Fruit fly (Drosophila melanogaster): Measurements from ENCODE around the gene knk.

knk gene

dm6 chr3R:10100498-10101196 is 24.8 kb downstream of the knk start (continued):
- TF ChIP-seq CG5953 (GFP tag; IDR thresholded peaks at IDR 0.05) (peak; percentile 38; the same call in 1 of the 2 replicates), da (GFP tag; optimal IDR thresholded peaks at IDR 0.05) (no peak), pum (GFP tag; optimal IDR thresholded peaks at IDR 0.05) (no peak), Dref (GFP tag; IDR thresholded peaks at IDR 0.05) (no peak), repo (GFP tag; optimal IDR thresholded peaks at IDR 0.05) (no peak), Deaf1 (tag; optimal IDR thresholded peaks at IDR 0.05) (no peak), Bgb (GFP tag; IDR thresholded peaks at IDR 0.05; ENCODE audit: partially characterized antibody) (peak; percentile 56; the same call in 1 of the 2 replicates), ranshi (GFP tag; IDR thresholded peaks at IDR 0.05) (peak; percentile 41; the same call in 1 of the 2 replicates), Scr (GFP tag; IDR thresholded peaks at IDR 0.05; ENCODE audit: partially characterized antibody) (no peak), CG15269 (tag; optimal IDR thresholded peaks at IDR 0.05) (peak; percentile 43), ase (GFP tag; IDR thresholded peaks at IDR 0.05) (peak; percentile 45; the same call in 1 of the 3 replicates), stc (GFP tag; IDR thresholded peaks at IDR 0.05) (peak; percentile 63; the same call in 1 of the 2 replicates), CG1024 (GFP tag; IDR thresholded peaks at IDR 0.05) (no peak), CG30431 (GFP tag; optimal IDR thresholded peaks at IDR 0.05) (no peak), Chrac-16 (GFP tag; optimal IDR thresholded peaks at IDR 0.05) (no peak), Hr3 (GFP tag; optimal IDR thresholded peaks at IDR 0.05) (no peak), wdn (GFP tag; IDR thresholded peaks at IDR 0.05) (no peak), amos (GFP tag; IDR thresholded peaks at IDR 0.05; ENCODE audit: partially characterized antibody) (no peak; the same call in 1 of the 2 replicates), tna (GFP tag; IDR thresholded peaks at IDR 0.05; ENCODE audit: partially characterized antibody) (peak; percentile 40; the same call in 1 of the 2 replicates), Taf1 (GFP tag; IDR thresholded peaks at IDR 0.05) (no peak), Atf3 (GFP tag; optimal IDR thresholded peaks at IDR 0.05) (no peak), usp (GFP tag; optimal IDR thresholded peaks at IDR 0.05) (no peak), abd-A (tag; optimal IDR thresholded peaks at IDR 0.05) (no peak), cg (GFP tag; optimal IDR thresholded peaks at IDR 0.05) (no peak), CG8388 (GFP tag; optimal IDR thresholded peaks at IDR 0.05) (no peak), chn (GFP tag; optimal IDR thresholded peaks at IDR 0.05) (no peak), CG34224 (GFP tag; IDR thresholded peaks at IDR 0.05; ENCODE audit: partially characterized antibody) (no peak), CG12236 (GFP tag; optimal IDR thresholded peaks at IDR 0.05) (no peak), sr (GFP tag; IDR thresholded peaks at IDR 0.05) (0 out of 3 replicates have a peak, but pooled peaks have one; percentile 40), CG3163 (GFP tag; optimal IDR thresholded peaks at IDR 0.05) (no peak), zfh1 (GFP tag; IDR thresholded peaks at IDR 0.05) (0 out of 3 replicates have a peak, but pooled peaks have one; percentile 55), CG10654 (GFP tag; optimal IDR thresholded peaks at IDR 0.05) (no peak), CG15696 (tag; optimal IDR thresholded peaks at IDR 0.05) (no peak), Dll (GFP tag; IDR thresholded peaks at IDR 0.05; ENCODE audit: partially characterized antibody) (no peak), Antp (GFP tag; optimal IDR thresholded peaks at IDR 0.05) (peak; percentile 64), scrt (GFP tag; optimal IDR thresholded peaks at IDR 0.05) (no peak), jing (GFP tag; optimal IDR thresholded peaks at IDR 0.05) (no peak), CG2875 (GFP tag; optimal IDR thresholded peaks at IDR 0.05) (no peak), CG1529 (GFP tag; optimal IDR thresholded peaks at IDR 0.05) (no peak), pan (optimal IDR thresholded peaks at IDR 0.05) (no peak), pan (GFP tag; optimal IDR thresholded peaks at IDR 0.05 in 1 of 2, IDR thresholded peaks at IDR 0.05 in 1 of 2) (peak in 1 of 2 experiments; percentile 34), CG16779 (GFP tag; IDR thresholded peaks at IDR 0.05) (no peak), ewg (GFP tag; optimal IDR thresholded peaks at IDR 0.05) (no peak), CG5180 (GFP tag; optimal IDR thresholded peaks at IDR 0.05) (no peak), crp (GFP tag; optimal IDR thresholded peaks at IDR 0.05) (no peak), CG10209 (GFP tag; optimal IDR thresholded peaks at IDR 0.05) (peak; percentile 8), CG14441 (GFP tag; IDR thresholded peaks at IDR 0.05) (peak; percentile 45), B-H2 (GFP tag; optimal IDR thresholded peaks at IDR 0.05) (peak; percentile 81), Aef1 (GFP tag; IDR thresholded peaks at IDR 0.05) (0 out of 3 replicates have a peak, but pooled peaks have one; percentile 35), CTCF (GFP tag; optimal IDR thresholded peaks at IDR 0.05) (peak; percentile 99)

Measured in whole organism, embryonic.